Fruit fly (Drosophila melanogaster): Measurements from ENCODE around the gene CG15040.

dm6 chrX:18636275-18636947 is 19.0 kb upstream of the CG15040 start:
- TF ChIP-seq CG8478 (optimal IDR thresholded peaks at IDR 0.05), result no peak
- no peak for TF ChIP-seq CTCF (optimal IDR thresholded peaks at IDR 0.05)
